Worm (Caenorhabditis elegans) whole organism, early embryonic: ENCODE measurements around the gene coh-3.

ENCODE experiments used
- ama-1 ChIP-seq: fragments of 150-350 bp; optimal IDR thresholded peaks from 2 replicates; lab custom pipeline; 2014
- ceh-13 ChIP-seq: fragments of 200-800 bp; sonication (Bioruptor generic); optimal IDR thresholded peaks from 2 replicates; lab custom pipeline; 2018; ENCODE audit warnings: mild to moderate bottlenecking, missing genetic modification characterization, missing compliant biosample characterization
- flt-1 ChIP-seq: fragments of 200-800 bp; sonication (Bioruptor generic); IDR thresholded peaks from 2 replicates; pipeline ENCODE4 v1.3.6; 2022; ENCODE audit warnings: missing genetic modification characterization, missing compliant biosample characterization
- hmbx-1 ChIP-seq: sonication (generic microtip); optimal IDR thresholded peaks from 2 replicates; lab custom pipeline; 2016; ENCODE audit warnings: mild to moderate bottlenecking, missing genetic modification characterization, missing compliant biosample characterization
- hnd-1 ChIP-seq: sonication (generic microtip); optimal IDR thresholded peaks from 2 replicates; lab custom pipeline; 2016; ENCODE audit warnings: missing genetic modification characterization, missing compliant biosample characterization
- pes-1 ChIP-seq: fragments of 200-800 bp; sonication (Bioruptor generic); IDR thresholded peaks from 2 replicates; pipeline ENCODE4 v1.3.6; 2022; ENCODE audit warnings: missing genetic modification reagents, missing genetic modification characterization, missing compliant biosample characterization
- scrt-1 ChIP-seq: fragments of 200-800 bp; sonication (Bioruptor generic); IDR thresholded peaks from 2 replicates; pipeline ENCODE4 v1.3.6; 2022; ENCODE audit warnings: missing genetic modification characterization, missing compliant biosample characterization
- tbx-11 ChIP-seq: fragments of 200-800 bp; sonication (Bioruptor generic); IDR thresholded peaks from 2 replicates; pipeline ENCODE4 v1.3.6; 2022; ENCODE audit warnings: missing genetic modification characterization, missing compliant biosample characterization
- tbx-37 ChIP-seq: fragments of 200-800 bp; sonication (Bioruptor generic); conservative IDR thresholded peaks from 2 replicates; pipeline ENCODE4 v1.3.6; 2022; ENCODE audit warnings: missing genetic modification reagents, missing genetic modification characterization, missing compliant biosample characterization
- tra-4 ChIP-seq: sonication (generic microtip); optimal IDR thresholded peaks from 2 replicates; lab custom pipeline; 2017; ENCODE audit warnings: missing genetic modification characterization, missing compliant biosample characterization

DNA sequence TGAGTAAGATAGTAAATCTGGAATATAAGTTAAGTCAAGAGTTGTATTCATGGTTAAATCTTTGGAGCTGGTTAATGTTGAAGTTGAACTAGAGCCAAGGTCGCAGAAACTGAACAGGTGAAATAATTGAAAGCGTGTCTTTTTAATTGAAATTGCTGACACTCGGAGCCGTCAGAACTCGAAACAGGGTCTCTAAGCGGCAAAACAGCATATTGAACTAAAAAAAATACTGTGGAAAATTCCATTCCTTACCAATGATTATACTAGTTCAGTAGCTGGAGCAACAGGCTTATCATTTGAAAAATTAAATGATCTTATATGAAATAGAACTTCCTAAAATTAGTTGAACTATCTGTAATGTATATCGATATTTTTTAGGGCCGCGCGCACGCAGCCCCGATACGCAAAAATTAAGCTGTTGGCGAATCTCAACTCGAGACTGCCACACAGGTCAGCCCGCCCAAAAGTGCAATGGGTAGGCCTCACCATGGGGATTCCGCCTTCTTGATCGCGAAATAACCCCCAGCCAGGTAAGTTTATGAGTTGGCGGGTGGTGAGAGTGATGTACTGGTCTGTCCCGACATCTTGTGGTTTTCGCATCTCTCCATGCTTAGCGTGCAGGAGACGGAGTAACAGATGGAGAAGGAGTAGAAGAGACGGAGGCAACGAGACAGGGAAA is 11.1 kb downstream of the coh-3 start, which contains the start of gene srz-97:
- TF ChIP-seq pes-1 (GFP tag; lab: Robert Waterston, UW): no peak
- no peak for TF ChIP-seq tra-4 (tag; lab: Kevin White, UChicago)
- TF ChIP-seq ama-1 (lab: Kevin White, UChicago): no peak
- no peak for TF ChIP-seq hmbx-1
- TF ChIP-seq scrt-1 (GFP tag; lab: Robert Waterston, UW): no peak
- no peak for TF ChIP-seq hnd-1 (tag; lab: Kevin White, UChicago)
- no peak for TF ChIP-seq tbx-11 (GFP tag; lab: Robert Waterston, UW)
- TF ChIP-seq flt-1 (GFP tag; lab: Robert Waterston, UW): no peak
- TF ChIP-seq ceh-13 (GFP tag; lab: Kevin White, UChicago): no peak
- TF ChIP-seq tbx-37 (GFP tag; lab: Robert Waterston, UW): no peak
